Fruit fly (Drosophila melanogaster) whole organism, embryonic: ENCODE results near the gene CG12206.

ENCODE experiments used
- ATbp ChIP-seq: fragments of 200-800 bp; sonication (Bioruptor generic); optimal IDR thresholded peaks from 2 replicates; lab custom pipeline; 2017; ENCODE audit warnings: missing biosample characterization, mild to moderate bottlenecking, missing genetic modification characterization, missing genetic modification reagents
- Atf3 ChIP-seq: fragments of 200-800 bp; sonication (Bioruptor generic); optimal IDR thresholded peaks from 3 replicates; lab custom pipeline; 2016; ENCODE audit warnings: missing biosample characterization, missing genetic modification characterization
- Atf6 ChIP-seq: fragments of 200-800 bp; sonication (Bioruptor generic); IDR thresholded peaks from 2 replicates; pipeline ENCODE4 v1.3.6; 2022; ENCODE audit warnings: missing biosample characterization, missing genetic modification characterization
- CG1024 ChIP-seq: fragments of 200-800 bp; sonication (Bioruptor generic); IDR thresholded peaks from 2 replicates; pipeline ENCODE4 v1.3.6; 2022; ENCODE audit warnings: missing biosample characterization, missing genetic modification characterization
- CG10321 ChIP-seq: fragments of 200-800 bp; sonication (Bioruptor generic); IDR thresholded peaks from 2 replicates; pipeline ENCODE4 v1.3.6; 2022; ENCODE audit warnings: missing biosample characterization, missing genetic modification characterization
- CG10366 ChIP-seq: fragments of 200-800 bp; sonication (Bioruptor generic); IDR thresholded peaks from 2 replicates; pipeline ENCODE4 v1.3.6; 2022; ENCODE audit warnings: missing biosample characterization, missing genetic modification characterization
- CG13424 ChIP-seq: fragments of 200-800 bp; sonication (Bioruptor generic); optimal IDR thresholded peaks from 2 replicates; lab custom pipeline; 2019; ENCODE audit warnings: missing biosample characterization, mild to moderate bottlenecking, missing genetic modification characterization, moderate library complexity
- CG14014 ChIP-seq: fragments of 200-800 bp; sonication (Bioruptor generic); IDR thresholded peaks from 2 replicates; pipeline ENCODE4 v1.3.6; 2022; ENCODE audit warnings: missing biosample characterization, missing genetic modification characterization
- CG15269 ChIP-seq: fragments of 200-800 bp; sonication (Bioruptor generic); optimal IDR thresholded peaks from 2 replicates; lab custom pipeline; 2018; ENCODE audit warnings: missing biosample characterization, mild to moderate bottlenecking, missing genetic modification characterization, moderate library complexity
- CG17328 ChIP-seq: fragments of 200-800 bp; sonication (Bioruptor generic); IDR thresholded peaks from 2 replicates; pipeline ENCODE4 v1.3.6; 2022; ENCODE audit warnings: missing biosample characterization, missing genetic modification characterization
- CG17385 ChIP-seq: fragments of 200-800 bp; sonication (Bioruptor generic); optimal IDR thresholded peaks from 3 replicates; lab custom pipeline; 2018; ENCODE audit warnings: missing biosample characterization, mild to moderate bottlenecking, missing genetic modification characterization
- CG31441 ChIP-seq: fragments of 200-800 bp; sonication (Bioruptor generic); IDR thresholded peaks from 2 replicates; pipeline ENCODE4 v1.3.6; 2022; ENCODE audit warnings: missing biosample characterization, missing genetic modification characterization
- CG32772 ChIP-seq: fragments of 200-800 bp; sonication (Bioruptor generic); IDR thresholded peaks from 2 replicates; pipeline ENCODE4 v1.3.6; 2022; ENCODE audit warnings: missing biosample characterization, missing genetic modification characterization
- CG4328 ChIP-seq: fragments of 200-800 bp; sonication (Bioruptor generic); optimal IDR thresholded peaks from 3 replicates; lab custom pipeline; 2017; ENCODE audit warnings: missing biosample characterization, missing genetic modification reagents, missing genetic modification characterization
- CG43689 ChIP-seq: fragments of 200-800 bp; sonication (Bioruptor generic); IDR thresholded peaks from 2 replicates; pipeline ENCODE4 v1.3.6; 2022; ENCODE audit warnings: missing biosample characterization, missing genetic modification characterization
- CG4424 ChIP-seq: fragments of 200-800 bp; sonication (Bioruptor generic); optimal IDR thresholded peaks from 3 replicates; lab custom pipeline; 2016; ENCODE audit warnings: missing biosample characterization, missing genetic modification characterization
- CG4730 ChIP-seq: fragments of 200-800 bp; sonication (Bioruptor generic); IDR thresholded peaks from 2 replicates; pipeline ENCODE4 v1.3.6; 2022; ENCODE audit warnings: missing biosample characterization, missing genetic modification characterization
- CG7372 ChIP-seq: fragments of 200-800 bp; sonication (Bioruptor generic); IDR thresholded peaks from 2 replicates; pipeline ENCODE4 v1.3.6; 2022; ENCODE audit warnings: missing biosample characterization, missing genetic modification characterization
- CG7839 ChIP-seq: fragments of 200-800 bp; sonication (Bioruptor generic); optimal IDR thresholded peaks from 3 replicates; lab custom pipeline; 2018; ENCODE audit warnings: missing biosample characterization, mild to moderate bottlenecking, missing genetic modification characterization, moderate library complexity
- CG9437 ChIP-seq: fragments of 200-800 bp; sonication (Bioruptor generic); optimal IDR thresholded peaks from 2 replicates; lab custom pipeline; 2018; ENCODE audit warnings: missing biosample characterization, mild to moderate bottlenecking, missing genetic modification characterization
- CG9797 ChIP-seq: fragments of 200-800 bp; sonication (Bioruptor generic); optimal IDR thresholded peaks from 3 replicates; lab custom pipeline; 2018; ENCODE audit warnings: missing biosample characterization, mild to moderate bottlenecking, missing genetic modification characterization
- HHEX ChIP-seq: fragments of 200-800 bp; sonication (Bioruptor generic); optimal IDR thresholded peaks from 3 replicates; lab custom pipeline; 2017; ENCODE audit warnings: missing biosample characterization, mild to moderate bottlenecking, missing genetic modification characterization, missing genetic modification reagents
- HLH54F ChIP-seq: fragments of 200-800 bp; sonication (Bioruptor generic); optimal IDR thresholded peaks from 3 replicates; lab custom pipeline; 2016; ENCODE audit warnings: missing biosample characterization, missing genetic modification characterization
- Hmr ChIP-seq: fragments of 200-800 bp; sonication (Bioruptor generic); optimal IDR thresholded peaks from 3 replicates; lab custom pipeline; 2017; ENCODE audit warnings: mild to moderate bottlenecking, missing biosample characterization, missing genetic modification reagents, missing genetic modification characterization
- Rx ChIP-seq: fragments of 200-800 bp; sonication (Bioruptor generic); IDR thresholded peaks from 2 replicates; pipeline ENCODE4 v1.3.6; 2022; ENCODE audit warnings: missing biosample characterization, missing genetic modification characterization
- abd-A ChIP-seq: fragments of 200-800 bp; sonication (Bioruptor generic); optimal IDR thresholded peaks from 3 replicates; lab custom pipeline; 2019; ENCODE audit warnings: missing biosample characterization, mild to moderate bottlenecking, missing genetic modification characterization, moderate library complexity
- btn ChIP-seq: fragments of 200-800 bp; sonication (Bioruptor generic); optimal IDR thresholded peaks from 2 replicates; lab custom pipeline; 2016; ENCODE audit warnings: missing biosample characterization, missing genetic modification characterization
- caup ChIP-seq: fragments of 200-800 bp; sonication (Bioruptor generic); optimal IDR thresholded peaks from 3 replicates; lab custom pipeline; 2017; ENCODE audit warnings: missing biosample characterization, mild to moderate bottlenecking, missing genetic modification characterization, moderate library complexity; ENCODE audit not compliant: severe bottlenecking
- chif ChIP-seq, 2 experiments: fragments of 200-800 bp; sonication (Bioruptor generic); optimal IDR thresholded peaks; 3 replicates each; lab custom pipeline; 2016; ENCODE audit warnings: missing biosample characterization in 2 of 2, missing genetic modification characterization in 2 of 2
- corto ChIP-seq: fragments of 200-800 bp; sonication (Bioruptor generic); optimal IDR thresholded peaks from 2 replicates; lab custom pipeline; 2016; ENCODE audit warnings: missing biosample characterization, mild to moderate bottlenecking, missing genetic modification characterization, moderate library complexity
- dpn ChIP-seq, 2 experiments: fragments of 200-800 bp; sonication (Bioruptor generic); optimal IDR thresholded peaks; 3 replicates each; lab custom pipeline; 2016; ENCODE audit warnings: missing biosample characterization in 2 of 2, missing genetic modification characterization in 2 of 2
- eve ChIP-seq, 2 experiments: fragments of >200 bp; optimal IDR thresholded peaks; 2 replicates each; lab custom pipeline; 2017; ENCODE audit warnings: missing biosample characterization in 2 of 2, missing genetic modification characterization in 2 of 2
- fd102C ChIP-seq: fragments of 200-800 bp; sonication (Bioruptor generic); optimal IDR thresholded peaks from 2 replicates; lab custom pipeline; 2018; ENCODE audit warnings: missing biosample characterization, mild to moderate bottlenecking, missing genetic modification characterization, moderate library complexity
- jumu ChIP-seq: fragments of 200-800 bp; sonication (Bioruptor generic); optimal IDR thresholded peaks from 3 replicates; lab custom pipeline; 2016; ENCODE audit warnings: missing biosample characterization, missing genetic modification characterization
- kay ChIP-seq: fragments of 200-800 bp; sonication (Bioruptor generic); optimal IDR thresholded peaks from 2 replicates; lab custom pipeline; 2016; ENCODE audit warnings: missing biosample characterization, missing genetic modification characterization
- nmo ChIP-seq: fragments of 200-800 bp; sonication (Bioruptor generic); optimal IDR thresholded peaks from 2 replicates; lab custom pipeline; 2018; ENCODE audit warnings: missing biosample characterization, mild to moderate bottlenecking, missing genetic modification characterization, moderate library complexity
- onecut ChIP-seq: fragments of 200-800 bp; sonication (Bioruptor generic); IDR thresholded peaks from 2 replicates; pipeline ENCODE4 v1.3.6; 2022; ENCODE audit warnings: missing biosample characterization, missing genetic modification characterization
- pnt ChIP-seq: fragments of 200-800 bp; sonication (Bioruptor generic); optimal IDR thresholded peaks from 3 replicates; lab custom pipeline; 2016; ENCODE audit warnings: missing biosample characterization, missing genetic modification characterization
- prd ChIP-seq, 3 experiments: fragments of >200 bp in 2 of 3; fragments of 200-800 bp in 1 of 3; sonication (Bioruptor generic) in 1 of 3; optimal IDR thresholded peaks in 2 of 3; IDR thresholded peaks in 1 of 3; 2 replicates in 2 of 3; 3 replicates in 1 of 3; pipeline versions ENCODE4 v1.3.6 to Lab custom; 2017 to 2022; ENCODE audit warnings: missing biosample characterization in 1 of 3, missing genetic modification characterization in 1 of 3
- pum ChIP-seq: fragments of 200-800 bp; sonication (Bioruptor generic); optimal IDR thresholded peaks from 2 replicates; lab custom pipeline; 2016; ENCODE audit warnings: missing biosample characterization, missing genetic modification characterization
- ranshi ChIP-seq: fragments of 200-800 bp; sonication (Bioruptor generic); IDR thresholded peaks from 2 replicates; pipeline ENCODE4 v1.3.6; 2022; ENCODE audit warnings: missing biosample characterization, missing genetic modification characterization
- sd ChIP-seq: fragments of 200-800 bp; sonication (Bioruptor generic); optimal IDR thresholded peaks from 3 replicates; lab custom pipeline; 2018; ENCODE audit warnings: missing biosample characterization, mild to moderate bottlenecking, missing genetic modification characterization, moderate library complexity
- sens ChIP-seq: fragments of 200-800 bp; sonication (Bioruptor generic); peaks from one replicate; lab custom pipeline; 2016; ENCODE audit warnings: missing biosample characterization, missing genetic modification characterization
- slou ChIP-seq: fragments of 200-800 bp; sonication (Bioruptor generic); optimal IDR thresholded peaks from 3 replicates; lab custom pipeline; 2016; ENCODE audit warnings: missing biosample characterization, missing genetic modification characterization
- sqz ChIP-seq: fragments of 200-800 bp; sonication (Bioruptor generic); optimal IDR thresholded peaks from 3 replicates; lab custom pipeline; 2018; ENCODE audit warnings: missing biosample characterization, mild to moderate bottlenecking, missing genetic modification characterization
- ssp ChIP-seq: fragments of 200-800 bp; sonication (Bioruptor generic); IDR thresholded peaks from 2 replicates; pipeline ENCODE4 v1.3.6; 2022; ENCODE audit warnings: missing biosample characterization, missing genetic modification characterization
- tap ChIP-seq: fragments of 200-800 bp; optimal IDR thresholded peaks from 3 replicates; lab custom pipeline; 2019; ENCODE audit warnings: missing biosample characterization, mild to moderate bottlenecking, missing genetic modification characterization, moderate library complexity
- tx ChIP-seq: fragments of 200-800 bp; sonication (Bioruptor generic); optimal IDR thresholded peaks from 2 replicates; lab custom pipeline; 2016; ENCODE audit warnings: missing biosample characterization, missing genetic modification characterization
- wor ChIP-seq: fragments of 200-800 bp; sonication (Bioruptor generic); IDR thresholded peaks from 2 replicates; pipeline ENCODE4 v1.3.6; 2022; ENCODE audit warnings: missing biosample characterization, missing genetic modification characterization
- z ChIP-seq: fragments of 200-800 bp; sonication (Bioruptor generic); IDR thresholded peaks from 3 replicates; pipeline ENCODE4 v1.3.6; 2022; ENCODE audit warnings: missing biosample characterization, missing genetic modification characterization

CG12206 gene

DNA sequence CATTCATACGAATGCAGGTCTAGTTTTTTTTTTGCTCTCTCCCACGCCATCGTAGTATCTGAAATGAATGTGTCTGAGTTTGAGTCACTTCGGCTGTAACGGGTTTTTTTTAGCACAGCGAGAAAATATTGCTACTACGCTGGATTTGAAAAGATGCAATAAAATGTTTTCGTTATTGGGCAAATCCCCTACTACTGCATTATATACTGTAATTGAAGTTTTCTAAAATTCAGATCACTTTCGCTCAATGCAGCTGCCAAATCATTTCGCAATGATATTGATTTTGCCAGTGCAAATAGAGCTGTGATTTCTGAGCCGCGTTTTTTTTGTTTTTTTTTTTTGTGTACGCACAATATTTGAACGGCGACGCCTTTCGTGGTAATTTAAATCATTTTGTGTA lies 41.4 kb downstream of the CG12206 start:
- peak; percentile 43; the same call in 1 of the 2 replicates for TF ChIP-seq Atf6 (GFP tag; lab: Robert Waterston, UW)
- TF ChIP-seq fd102C (GFP tag; lab: Kevin White, UChicago) = no peak
- TF ChIP-seq CG4328 (GFP tag; lab: Kevin White, UChicago) = no peak
- TF ChIP-seq nmo (GFP tag; lab: Kevin White, UChicago) = peak; percentile 18
- peak; percentile 11; the same call in 1 of the 2 replicates for TF ChIP-seq CG1024 (GFP tag; lab: Robert Waterston, UW)
- TF ChIP-seq dpn (GFP tag; optimal IDR thresholded peaks at IDR 0.05; lab: Kevin White, UChicago) = peak; percentile 41 to 54
- peak; percentile 51 for TF ChIP-seq Rx (GFP tag; lab: Robert Waterston, UW)
- peak; percentile 52; the same call in 1 of the 2 replicates for TF ChIP-seq CG32772
- TF ChIP-seq chif (GFP tag; optimal IDR thresholded peaks at IDR 0.05; lab: Kevin White, UChicago) = peak; percentile 20 to 53
- TF ChIP-seq prd (optimal IDR thresholded peaks at IDR 0.05; lab: Kevin White, UChicago) = no peak
- peak; percentile 63; the same call in 2 of the 3 replicates for TF ChIP-seq prd (GFP tag; IDR thresholded peaks at IDR 0.05; lab: Robert Waterston, UW)
- TF ChIP-seq HHEX (GFP tag; lab: Kevin White, UChicago) = no peak
- TF ChIP-seq CG13424 (tag; lab: Kevin White, UChicago) = peak; percentile 29
- 0 out of 2 replicates have a peak, but pooled peaks have one; percentile 30 for TF ChIP-seq CG4730 (GFP tag; lab: Robert Waterston, UW)
- peak; percentile 33; the same call in 1 of the 2 replicates for TF ChIP-seq CG31441
- peak; percentile 1 for TF ChIP-seq sqz (GFP tag; lab: Kevin White, UChicago)
- no peak for TF ChIP-seq CG7372 (GFP tag; lab: Robert Waterston, UW)
- peak; percentile 54 for TF ChIP-seq CG15269 (tag; lab: Kevin White, UChicago)
- peak; percentile 13 for TF ChIP-seq CG17385 (GFP tag; lab: Kevin White, UChicago)
- TF ChIP-seq CG4424 (GFP tag; lab: Kevin White, UChicago) = peak; percentile 3
- TF ChIP-seq Atf3 (GFP tag; lab: Kevin White, UChicago) = peak; percentile 20
- peak; percentile 26 for TF ChIP-seq kay
- peak; percentile 19 for TF ChIP-seq CG9437 (GFP tag; lab: Kevin White, UChicago)
- peak; percentile 51; the same call in 1 of the 2 replicates for TF ChIP-seq CG43689 (GFP tag; lab: Robert Waterston, UW)
- peak; percentile 53; the same call in 1 of the 2 replicates for TF ChIP-seq CG14014 (GFP tag; lab: Robert Waterston, UW)
- peak; percentile 25 for TF ChIP-seq tx (GFP tag; lab: Kevin White, UChicago)
- peak; percentile 31 for TF ChIP-seq jumu (GFP tag; lab: Kevin White, UChicago)
- peak; percentile 7 for TF ChIP-seq Hmr
- peak; percentile 48 for TF ChIP-seq ATbp
- TF ChIP-seq CG9797 (GFP tag; lab: Kevin White, UChicago) = no peak
- peak; percentile 44; the same call in 1 of the 2 replicates for TF ChIP-seq ranshi (GFP tag; lab: Robert Waterston, UW)
- peak; percentile 11 for TF ChIP-seq pum (GFP tag; lab: Kevin White, UChicago)
- no peak for TF ChIP-seq CG10321 (GFP tag; lab: Robert Waterston, UW)
- TF ChIP-seq corto (GFP tag; lab: Kevin White, UChicago) = no peak
- TF ChIP-seq pnt (GFP tag; lab: Kevin White, UChicago) = peak; percentile 24
- TF ChIP-seq wor (GFP tag; lab: Robert Waterston, UW) = peak; percentile 62
- peak; percentile 88 for TF ChIP-seq sens (GFP tag; lab: Kevin White, UChicago)
- 0 out of 2 replicates have a peak, but pooled peaks have one; percentile 10 for TF ChIP-seq onecut (GFP tag; lab: Robert Waterston, UW)
- TF ChIP-seq tap (tag; lab: Kevin White, UChicago) = peak; percentile 13
- TF ChIP-seq btn (GFP tag; lab: Kevin White, UChicago) = peak; percentile 32
- TF ChIP-seq CG7839 (tag; lab: Kevin White, UChicago) = peak; percentile 33
- TF ChIP-seq HLH54F (GFP tag; lab: Kevin White, UChicago) = peak; percentile 30
- peak; percentile 37; the same call in 1 of the 2 replicates for TF ChIP-seq ssp (GFP tag; lab: Robert Waterston, UW)
- no peak for TF ChIP-seq abd-A (tag; lab: Kevin White, UChicago)
- no peak for TF ChIP-seq sd (tag; lab: Kevin White, UChicago)
- peak; percentile 52; the same call in 1 of the 2 replicates for TF ChIP-seq CG17328 (GFP tag; lab: Robert Waterston, UW)
- peak; percentile 7 for TF ChIP-seq slou (GFP tag; lab: Kevin White, UChicago)
- 0 out of 3 replicates have a peak, but pooled peaks have one; percentile 7 for TF ChIP-seq z (GFP tag; lab: Robert Waterston, UW)
- TF ChIP-seq caup (GFP tag; lab: Kevin White, UChicago) = no peak
- peak in 1 of 2 experiments; percentile 63 for TF ChIP-seq eve (GFP tag; optimal IDR thresholded peaks at IDR 0.05; lab: Kevin White, UChicago)
- peak; percentile 66 for TF ChIP-seq CG10366 (GFP tag; lab: Robert Waterston, UW)
